Worm (Caenorhabditis elegans) whole organism, L2 larva: ENCODE results near the gene mlt-3.
"Not testable (repeated sequence)": the region's sequence is repeated elsewhere in the genome, so short reads cannot be mapped to it uniquely, and the experiment has no call there.

ENCODE experiments used
- R02D3.7 ChIP-seq: fragments of 150-350 bp; optimal IDR thresholded peaks from 2 replicates; lab custom pipeline; 2014; ENCODE audit warnings: missing biosample characterization, missing genetic modification characterization
- alr-1 ChIP-seq: fragments of 150-350 bp; optimal IDR thresholded peaks from 2 replicates; lab custom pipeline; 2014; ENCODE audit warnings: missing biosample characterization, missing genetic modification characterization
- ztf-11 ChIP-seq: sonication (generic microtip); optimal IDR thresholded peaks from 2 replicates; lab custom pipeline; 2017; ENCODE audit warnings: missing biosample characterization, missing genetic modification characterization

mlt-3 gene

ce11 chrIV:12178235-12178634 is 48.7 kb downstream of the mlt-3 start, which contains the start of gene nlr-1:
Gene nlr-1 (minus strand): TSS chrIV:12178335.
- not testable (repeated sequence) for TF ChIP-seq ztf-11 (tag; lab: Kevin White, UChicago); R02D3.7 (tag; lab: Kevin White, UChicago); alr-1
